Fruit fly (Drosophila melanogaster): ENCODE data around the gene CG10949.
"Not testable (repeated sequence)": the region's sequence is repeated elsewhere in the genome, so short reads cannot be mapped to it uniquely, and the experiment has no call there.

CG10949 gene

DNA sequence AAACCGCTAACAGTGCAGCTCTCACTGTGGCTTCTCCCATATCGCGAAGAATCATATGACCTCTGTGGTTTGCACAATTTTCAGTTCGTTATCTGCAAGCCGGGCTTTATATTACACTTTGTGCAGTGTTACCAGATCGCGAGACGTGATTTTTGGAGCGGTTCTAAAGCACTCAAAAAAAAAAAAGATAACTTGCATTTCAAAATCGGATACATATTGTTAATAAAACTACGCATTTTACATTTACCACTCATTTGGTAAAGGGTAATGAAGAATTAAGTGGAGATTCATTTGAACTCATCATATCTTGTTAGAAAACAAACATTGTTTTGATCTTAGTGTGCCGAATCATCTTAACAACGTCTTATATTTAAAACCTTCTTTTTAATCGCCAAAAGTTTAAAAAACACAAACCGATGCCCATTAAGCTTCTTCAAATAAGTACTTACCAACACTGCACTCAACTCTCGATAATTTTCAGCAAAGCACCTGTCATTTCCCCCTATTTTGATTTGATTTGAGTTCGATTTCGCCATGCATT is 46.7 kb upstream of the CG10949 start, which contains the start of gene CG2493 (continued):
- TF ChIP-seq amos (GFP tag; IDR thresholded peaks at IDR 0.05; ENCODE audit: partially characterized antibody), result no peak
- peak; percentile 45 for TF ChIP-seq Rfx (GFP tag; IDR thresholded peaks at IDR 0.05)
- peak; percentile 43; the same call in 1 of the 2 replicates for TF ChIP-seq CG31441 (GFP tag; IDR thresholded peaks at IDR 0.05)
- peak; percentile 43 for TF ChIP-seq CG3995 (GFP tag; optimal IDR thresholded peaks at IDR 0.05)
- 0 out of 2 replicates have a peak, but pooled peaks have one; percentile 45 for TF ChIP-seq MBD-R2 (GFP tag; IDR thresholded peaks at IDR 0.05)
- TF ChIP-seq trem (tag; optimal IDR thresholded peaks at IDR 0.05), result peak; percentile 13
- TF ChIP-seq CG14441 (GFP tag; IDR thresholded peaks at IDR 0.05), result peak; percentile 42; the same call in 1 of the 2 replicates
- TF ChIP-seq CG15696 (tag; optimal IDR thresholded peaks at IDR 0.05), result peak; percentile 26
- TF ChIP-seq nmo (GFP tag; optimal IDR thresholded peaks at IDR 0.05), result peak; percentile 5
- TF ChIP-seq CG6854 (GFP tag; optimal IDR thresholded peaks at IDR 0.05), result no peak
- peak; percentile 47 for TF ChIP-seq Blimp-1 (GFP tag; optimal IDR thresholded peaks at IDR 0.05)
- TF ChIP-seq phol (tag; optimal IDR thresholded peaks at IDR 0.05), result peak; percentile 63
- TF ChIP-seq row (GFP tag; IDR thresholded peaks at IDR 0.05), result 0 out of 3 replicates have a peak, but pooled peaks have one; percentile 11
- TF ChIP-seq Pdp1 (GFP tag; optimal IDR thresholded peaks at IDR 0.05), result peak in 1 of 2 experiments; percentile 9
- peak; percentile 43 for TF ChIP-seq CG3281 (GFP tag; optimal IDR thresholded peaks at IDR 0.05)
- TF ChIP-seq sqz (GFP tag; optimal IDR thresholded peaks at IDR 0.05), result no peak
- TF ChIP-seq Spps (tag; optimal IDR thresholded peaks at IDR 0.05), result peak; percentile 5
- TF ChIP-seq Ets97D (GFP tag; optimal IDR thresholded peaks at IDR 0.05), result peak; percentile 44
- peak; percentile 6 for TF ChIP-seq Sry-δ (GFP tag; optimal IDR thresholded peaks at IDR 0.05)
- peak; percentile 3 for TF ChIP-seq tin (GFP tag; optimal IDR thresholded peaks at IDR 0.05)

DNA sequence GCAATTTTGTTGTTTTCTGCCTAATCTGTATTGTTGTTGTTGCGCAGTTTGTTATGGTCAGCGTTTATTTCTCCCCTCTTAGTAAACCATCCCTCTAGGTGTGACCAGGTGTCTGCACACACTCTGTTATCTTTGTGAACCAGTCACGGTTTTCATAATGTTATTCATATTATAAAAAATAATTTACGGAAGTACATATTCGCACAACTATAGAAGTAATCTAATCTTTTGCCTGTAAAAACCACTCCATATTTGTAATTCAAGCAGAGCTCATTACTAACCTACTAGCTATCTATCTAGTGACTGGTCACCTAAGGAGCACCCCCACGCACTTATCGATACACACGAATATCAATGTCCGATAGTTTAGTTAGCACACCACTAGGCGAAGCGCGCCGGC is 42.3 kb upstream of the CG10949 start, which contains the start of the genes CG18858 and Cdc23:
CG18858 (minus strand) TSS at position 101 of the 400 bp plus-strand sequence.
Cdc23 (plus strand) TSS at position 368 of the 400 bp plus-strand sequence.
- not testable (repeated sequence) for TF ChIP-seq emc (GFP tag; optimal IDR thresholded peaks at IDR 0.05); grn (GFP tag; optimal IDR thresholded peaks at IDR 0.05); CG6175 (GFP tag; IDR thresholded peaks at IDR 0.05)

DNA sequence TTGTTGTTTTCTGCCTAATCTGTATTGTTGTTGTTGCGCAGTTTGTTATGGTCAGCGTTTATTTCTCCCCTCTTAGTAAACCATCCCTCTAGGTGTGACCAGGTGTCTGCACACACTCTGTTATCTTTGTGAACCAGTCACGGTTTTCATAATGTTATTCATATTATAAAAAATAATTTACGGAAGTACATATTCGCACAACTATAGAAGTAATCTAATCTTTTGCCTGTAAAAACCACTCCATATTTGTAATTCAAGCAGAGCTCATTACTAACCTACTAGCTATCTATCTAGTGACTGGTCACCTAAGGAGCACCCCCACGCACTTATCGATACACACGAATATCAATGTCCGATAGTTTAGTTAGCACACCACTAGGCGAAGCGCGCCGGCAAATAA is 33.1 kb upstream of the CG10949 start, which contains the start of the genes CG31683 and CG31687:
CG31683 (minus strand) TSS at position 101 of the 400 bp plus-strand sequence.
CG31687 (plus strand) TSS at position 362 of the 400 bp plus-strand sequence.
- not testable (repeated sequence) for TF ChIP-seq Scr (GFP tag; IDR thresholded peaks at IDR 0.05; ENCODE audit: partially characterized antibody); Dip3 (GFP tag; optimal IDR thresholded peaks at IDR 0.05); toy (GFP tag; IDR thresholded peaks at IDR 0.05)

DNA sequence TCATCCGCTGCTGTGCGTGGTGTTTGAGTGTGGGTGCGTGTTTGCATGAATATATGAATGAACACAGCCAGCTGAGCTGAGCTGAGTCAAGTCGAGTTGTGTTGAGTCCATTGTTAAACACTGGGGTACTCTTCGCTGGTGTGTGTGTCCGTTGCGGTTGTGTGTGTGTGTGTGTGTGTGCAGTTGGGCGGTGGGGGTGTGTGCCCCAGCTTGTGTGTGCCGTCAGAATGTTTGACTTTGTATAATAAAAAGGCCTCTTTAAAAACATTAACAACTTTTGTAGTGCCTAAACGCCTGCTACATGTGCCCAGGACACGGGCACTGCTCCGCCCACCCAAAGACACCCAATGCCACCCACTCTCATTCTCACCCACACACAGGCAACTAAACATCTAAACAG is 21.8 kb upstream of the CG10949 start:
- TF ChIP-seq CG8478 (optimal IDR thresholded peaks at IDR 0.05) (peak; percentile 2), CG7745 (tag; optimal IDR thresholded peaks at IDR 0.05) (no peak), Asciz (GFP tag; optimal IDR thresholded peaks at IDR 0.05) (no peak), Drgx (GFP tag; IDR thresholded peaks at IDR 0.05) (no peak), Dfd (GFP tag; optimal IDR thresholded peaks at IDR 0.05) (peak in 1 of 2 experiments; percentile 65), Ets65A (GFP tag) (peak; percentile 79), Dll (GFP tag; IDR thresholded peaks at IDR 0.05; ENCODE audit: partially characterized antibody) (no peak), cg (GFP tag; optimal IDR thresholded peaks at IDR 0.05) (peak; percentile 15)
